Worm (Caenorhabditis elegans): ENCODE results near the gene C34E10.12.
A peak's percentile ranks its signal among the peaks of the same experiment; 100 is the strongest.

ce11 chrIII:5190671-5191174 lies 37.0 kb downstream of the C34E10.12 start, which contains the start of gene hira-1:
- TF ChIP-seq him-1 (tag; optimal IDR thresholded peaks at IDR 0.05) (no peak), W03F9.2 (tag; optimal IDR thresholded peaks at IDR 0.05) (peak; percentile 45)

All from whole organism, L4/young adult.